Worm (Caenorhabditis elegans): ENCODE data around the gene K03D3.5.

DNA sequence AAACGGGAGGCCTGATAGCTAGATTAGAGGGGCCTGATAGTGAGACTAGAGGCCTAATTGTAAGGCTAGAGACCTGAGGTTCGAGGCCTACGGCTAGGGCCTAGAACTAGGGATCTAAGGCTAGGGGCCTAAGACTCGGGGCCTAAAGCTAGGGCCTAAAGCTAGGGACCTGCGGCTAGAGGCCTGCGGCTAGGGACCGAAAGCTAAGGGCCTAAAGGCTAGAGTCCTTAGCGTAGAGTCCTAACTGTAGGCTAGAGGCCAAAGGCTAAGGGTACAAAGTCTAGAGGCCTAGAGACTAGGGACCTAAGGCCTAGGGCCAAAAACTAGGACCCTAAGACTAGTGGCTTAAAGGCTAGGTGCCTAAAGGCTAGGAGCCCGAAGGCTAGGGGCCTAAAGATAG is 12.8 kb upstream of the K03D3.5 start:
- TF ChIP-seq ztf-23 (GFP tag; IDR thresholded peaks at IDR 0.05) (no peak), flt-1 (GFP tag; IDR thresholded peaks at IDR 0.05) (no peak), ref-1 (GFP tag; conservative IDR thresholded peaks at IDR 0.05) (no peak), klf-2 (GFP tag; conservative IDR thresholded peaks at IDR 0.05) (no peak), ztf-29 (GFP tag; IDR thresholded peaks at IDR 0.05) (no peak)
